Fruit fly (Drosophila melanogaster): ENCODE measurements around the gene CG15177.

Gene CG15177

DNA sequence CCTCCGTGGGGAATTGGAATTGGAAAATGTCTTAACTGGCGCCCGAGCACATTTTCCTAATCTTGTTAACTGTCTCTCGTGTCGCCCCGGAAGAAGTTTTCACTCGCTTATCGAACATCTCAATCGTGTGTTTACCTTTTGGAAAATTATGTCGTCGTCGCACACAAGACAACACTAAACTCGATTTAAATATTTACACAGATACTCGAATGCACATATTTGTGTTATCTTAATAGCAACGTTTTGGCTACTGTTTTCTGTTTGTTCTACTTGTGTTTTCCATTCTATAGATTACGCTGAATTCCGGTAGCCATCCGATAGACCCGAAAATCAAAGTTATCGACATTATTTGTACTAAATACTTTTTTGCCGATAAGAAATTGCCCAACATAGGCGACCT lies 38.1 kb upstream of the CG15177 start (continued):
- TF ChIP-seq CG11723 (GFP tag; optimal IDR thresholded peaks at IDR 0.05) (no peak), CG10267 (tag; optimal IDR thresholded peaks at IDR 0.05) (peak; percentile 26), Ets97D (GFP tag; optimal IDR thresholded peaks at IDR 0.05) (no peak), cad (GFP tag; optimal IDR thresholded peaks at IDR 0.05) (no peak), fd96Cb (tag; optimal IDR thresholded peaks at IDR 0.05) (no peak), nerfin-2 (GFP tag; IDR thresholded peaks at IDR 0.05; ENCODE audit: partially characterized antibody) (no peak), abd-A (tag; optimal IDR thresholded peaks at IDR 0.05) (no peak), CG11456 (GFP tag; IDR thresholded peaks at IDR 0.05) (no peak), cato (GFP tag; optimal IDR thresholded peaks at IDR 0.05; ENCODE audit: borderline replicate concordance) (no peak), otp (GFP tag; IDR thresholded peaks at IDR 0.05) (no peak; the same call in 2 of the 3 replicates), p53 (GFP tag; optimal IDR thresholded peaks at IDR 0.05) (no peak), CG15011 (GFP tag; optimal IDR thresholded peaks at IDR 0.05) (no peak), gcm2 (GFP tag; optimal IDR thresholded peaks at IDR 0.05) (no peak), mirr (GFP tag; optimal IDR thresholded peaks at IDR 0.05) (no peak), CG32767 (GFP tag; IDR thresholded peaks at IDR 0.05) (no peak), Atf6 (GFP tag; IDR thresholded peaks at IDR 0.05) (no peak), sna (GFP tag; IDR thresholded peaks at IDR 0.05; ENCODE audit: partially characterized antibody) (no peak), dm (GFP tag; optimal IDR thresholded peaks at IDR 0.05) (no peak), en (GFP tag; optimal IDR thresholded peaks at IDR 0.05) (peak; percentile 44), CG4424 (GFP tag; optimal IDR thresholded peaks at IDR 0.05) (peak; percentile 28), dmrt11E (tag; optimal IDR thresholded peaks at IDR 0.05) (peak; percentile 82), Hr78 (GFP tag; optimal IDR thresholded peaks at IDR 0.05) (no peak), Ada2b (GFP tag; IDR thresholded peaks at IDR 0.05) (no peak), corto (GFP tag; optimal IDR thresholded peaks at IDR 0.05) (no peak), CG33213 (GFP tag; optimal IDR thresholded peaks at IDR 0.05) (peak; percentile 8), hth (optimal IDR thresholded peaks at IDR 0.05) (no peak), CG17802 (tag; optimal IDR thresholded peaks at IDR 0.05) (no peak), CG3838 (GFP tag; optimal IDR thresholded peaks at IDR 0.05) (no peak), CG2199 (GFP tag; IDR thresholded peaks at IDR 0.05) (no peak), crc (GFP tag; optimal IDR thresholded peaks at IDR 0.05) (no peak), pum (GFP tag; optimal IDR thresholded peaks at IDR 0.05) (no peak), Rx (GFP tag; IDR thresholded peaks at IDR 0.05) (no peak), Lhr (GFP tag; optimal IDR thresholded peaks at IDR 0.05) (peak; percentile 43), Mrtf (GFP tag; IDR thresholded peaks at IDR 0.05) (no peak), tll (GFP tag; optimal IDR thresholded peaks at IDR 0.05) (peak in 1 of 2 experiments; percentile 86), lbe (GFP tag; optimal IDR thresholded peaks at IDR 0.05) (no peak), Gsc (GFP tag; IDR thresholded peaks at IDR 0.05) (no peak), CG12236 (GFP tag; optimal IDR thresholded peaks at IDR 0.05) (peak; percentile 68), tap (tag; optimal IDR thresholded peaks at IDR 0.05) (no peak), cg (GFP tag; optimal IDR thresholded peaks at IDR 0.05) (no peak), Scr (GFP tag; IDR thresholded peaks at IDR 0.05; ENCODE audit: partially characterized antibody) (no peak), Abd-B (GFP tag; optimal IDR thresholded peaks at IDR 0.05) (no peak), CG1792 (GFP tag; optimal IDR thresholded peaks at IDR 0.05) (no peak), esg (GFP tag; conservative IDR thresholded peaks at IDR 0.05) (no peak), zf30C (GFP tag; optimal IDR thresholded peaks at IDR 0.05) (no peak), CG8478 (optimal IDR thresholded peaks at IDR 0.05) (no peak), CG11560 (tag; IDR thresholded peaks at IDR 0.05) (no peak), prd (optimal IDR thresholded peaks at IDR 0.05) (no peak), prd (GFP tag; IDR thresholded peaks at IDR 0.05) (no peak), CG6689 (GFP tag; IDR thresholded peaks at IDR 0.05) (no peak), CG18011 (GFP tag; optimal IDR thresholded peaks at IDR 0.05) (no peak), CG5180 (GFP tag; optimal IDR thresholded peaks at IDR 0.05) (no peak)
